Worm (Caenorhabditis elegans): ENCODE measurements around the gene K09H11.9.

K09H11.9 gene

DNA sequence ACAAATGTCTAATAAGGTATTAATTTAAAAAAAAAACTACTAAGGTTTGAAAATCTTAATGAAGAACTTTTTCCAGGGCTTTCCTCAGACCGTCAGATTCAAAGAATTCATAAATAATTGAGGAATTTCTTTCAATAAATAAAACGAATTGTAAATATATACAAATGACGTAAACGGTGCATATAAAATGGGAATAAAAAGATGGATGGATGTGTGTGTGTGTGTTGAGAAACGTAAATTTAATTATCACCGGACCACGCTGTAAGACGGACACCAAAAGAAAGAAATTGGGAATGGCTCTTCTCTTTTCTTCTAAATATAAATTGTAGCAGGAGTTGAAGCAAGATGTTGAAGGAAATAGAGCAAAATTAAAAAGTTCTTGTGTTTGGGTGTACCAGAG, 29.8 kb upstream of the K09H11.9 start:
- TF ChIP-seq sox-4 (tag; optimal IDR thresholded peaks at IDR 0.05) (no peak), lim-6 (tag; optimal IDR thresholded peaks at IDR 0.05) (no peak), ceh-24 (tag; optimal IDR thresholded peaks at IDR 0.05) (no peak), unc-55 (GFP tag; optimal IDR thresholded peaks at IDR 0.05) (no peak), ceh-6 (GFP tag; optimal IDR thresholded peaks at IDR 0.05) (no peak), ets-4 (tag; optimal IDR thresholded peaks at IDR 0.05) (no peak), pha-4 (tag; optimal IDR thresholded peaks at IDR 0.05) (no peak), ceh-48 (tag; optimal IDR thresholded peaks at IDR 0.05) (no peak), sdc-2 (tag; optimal IDR thresholded peaks at IDR 0.05) (no peak), gmeb-2 (tag; optimal IDR thresholded peaks at IDR 0.05) (no peak), sox-2 (GFP tag; IDR thresholded peaks at IDR 0.05) (no peak), fax-1 (tag; optimal IDR thresholded peaks at IDR 0.05) (no peak)

DNA sequence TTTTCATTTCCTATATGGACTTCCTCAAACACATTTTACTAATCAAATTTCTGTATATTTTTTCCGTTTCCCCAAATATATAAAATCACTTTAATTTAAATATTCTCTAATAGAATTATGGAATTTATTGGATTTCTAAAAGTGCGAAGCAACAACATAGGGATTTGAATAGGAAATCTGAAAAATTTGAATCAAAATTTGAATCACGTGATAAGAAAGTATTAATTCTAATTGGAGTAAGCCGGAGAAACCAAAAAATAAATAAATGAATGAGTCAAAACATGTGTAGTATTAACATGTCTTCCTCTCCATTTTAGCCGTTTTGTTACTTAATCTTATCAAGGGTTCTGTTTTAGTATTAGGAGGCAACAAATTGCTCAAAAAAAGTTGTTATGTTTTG, 24.8 kb upstream of the K09H11.9 start:
- TF ChIP-seq ztf-16 (tag; optimal IDR thresholded peaks at IDR 0.05) = no peak
- TF ChIP-seq ama-1 (optimal IDR thresholded peaks at IDR 0.05) = no peak
- TF ChIP-seq pat-9 (tag; optimal IDR thresholded peaks at IDR 0.05) = no peak
- no peak for TF ChIP-seq ref-2 (tag; optimal IDR thresholded peaks at IDR 0.05)

DNA sequence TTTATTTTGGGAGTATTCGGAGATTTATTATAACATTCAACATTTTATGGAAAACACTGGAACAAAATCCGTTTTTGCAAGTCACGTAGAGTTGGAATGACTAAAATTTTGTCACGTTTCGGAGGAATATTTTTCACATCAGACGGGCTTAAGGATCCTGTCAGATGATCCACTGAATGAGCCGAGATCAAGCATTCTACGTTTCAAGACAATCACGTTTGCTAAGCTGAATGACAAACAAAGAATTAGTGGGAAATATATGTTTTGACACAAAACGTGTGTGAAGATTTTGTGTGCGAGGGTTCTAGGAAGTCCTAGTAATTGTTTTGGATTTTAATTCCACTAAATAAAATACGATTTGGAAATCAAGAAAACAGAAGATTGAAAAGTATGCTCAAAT, 23.0 kb upstream of the K09H11.9 start:
- TF ChIP-seq ceh-45 (GFP tag; IDR thresholded peaks at IDR 0.05) (no peak), ceh-48 (tag; optimal IDR thresholded peaks at IDR 0.05) (no peak), ceh-31 (tag; optimal IDR thresholded peaks at IDR 0.05) (no peak), ref-2 (tag; optimal IDR thresholded peaks at IDR 0.05) (no peak), lin-11 (tag; optimal IDR thresholded peaks at IDR 0.05) (no peak), sox-4 (tag; optimal IDR thresholded peaks at IDR 0.05) (no peak), ahr-1 (tag; optimal IDR thresholded peaks at IDR 0.05) (no peak), che-1 (tag; optimal IDR thresholded peaks at IDR 0.05) (no peak), K09A11.1 (tag; optimal IDR thresholded peaks at IDR 0.05; ENCODE audit: insufficient read depth) (no peak), ama-1 (optimal IDR thresholded peaks at IDR 0.05) (no peak), ceh-34 (tag; optimal IDR thresholded peaks at IDR 0.05) (no peak), pat-9 (tag; optimal IDR thresholded peaks at IDR 0.05) (no peak), unc-42 (tag; optimal IDR thresholded peaks at IDR 0.05) (no peak), nfya-1 (tag; optimal IDR thresholded peaks at IDR 0.05) (no peak), dmd-4 (tag; optimal IDR thresholded peaks at IDR 0.05; ENCODE audit: borderline replicate concordance) (no peak)

- TF ChIP-seq ama-1 (optimal IDR thresholded peaks at IDR 0.05) (no peak), unc-86 (tag; optimal IDR thresholded peaks at IDR 0.05) (no peak), pqm-1 (tag; optimal IDR thresholded peaks at IDR 0.05) (no peak), elt-2 (tag; optimal IDR thresholded peaks at IDR 0.05) (no peak)
Measured at ce11 chrV:5736068-5736467, 19.7 kb upstream of the K09H11.9 start, which contains the start of gene K09H11.6. Gene K09H11.6, minus strand, starts transcription at chrV:5736168.

- TF ChIP-seq unc-86 (tag; optimal IDR thresholded peaks at IDR 0.05) = no peak
- no peak for TF ChIP-seq tbx-7 (tag; optimal IDR thresholded peaks at IDR 0.05)
- TF ChIP-seq ceh-48 (tag; optimal IDR thresholded peaks at IDR 0.05) = no peak
- no peak for TF ChIP-seq ceh-9 (tag; optimal IDR thresholded peaks at IDR 0.05)
- TF ChIP-seq madf-2 (tag; optimal IDR thresholded peaks at IDR 0.05) = no peak
- TF ChIP-seq dve-1 (tag; optimal IDR thresholded peaks at IDR 0.05) = no peak
- TF ChIP-seq K02D7.2 (tag; optimal IDR thresholded peaks at IDR 0.05) = no peak
- TF ChIP-seq F13H6.1 (tag; optimal IDR thresholded peaks at IDR 0.05) = no peak
- no peak for TF ChIP-seq zip-5 (tag; optimal IDR thresholded peaks at IDR 0.05)
- no peak for TF ChIP-seq hlh-30 (tag; optimal IDR thresholded peaks at IDR 0.05; ENCODE audit: insufficient read depth)
- TF ChIP-seq mec-3 (tag; optimal IDR thresholded peaks at IDR 0.05; ENCODE audit: borderline replicate concordance) = no peak
- no peak for TF ChIP-seq ets-4 (tag; optimal IDR thresholded peaks at IDR 0.05)
- TF ChIP-seq ahr-1 (tag; optimal IDR thresholded peaks at IDR 0.05) = no peak
- no peak for TF ChIP-seq ceh-34 (tag; optimal IDR thresholded peaks at IDR 0.05)
Measured at ce11 chrV:5730783-5731182, 14.4 kb upstream of the K09H11.9 start, which contains the start of gene K09H11.15. Gene K09H11.15, minus strand, starts transcription at chrV:5730883.
